Fruit fly (Drosophila melanogaster) whole organism, pupa: Measurements from ENCODE around the gene RpS10a.
A peak's percentile ranks its signal among the peaks of the same experiment; 100 is the strongest.

Experiments used
- CG10348 ChIP-seq: fragments of 200-800 bp; sonication (Bioruptor generic); IDR thresholded peaks from 2 replicates; pipeline ENCODE4 v1.3.6; 2022; ENCODE audit warnings: missing biosample characterization, missing genetic modification characterization
- CG12605 ChIP-seq: fragments of 200-800 bp; sonication (Bioruptor generic); IDR thresholded peaks from 2 replicates; pipeline ENCODE4 v1.3.6; 2022; ENCODE audit warnings: missing biosample characterization, missing genetic modification characterization
- CG13204 ChIP-seq: fragments of 200-800 bp; sonication (Bioruptor generic); optimal IDR thresholded peaks from 2 replicates; lab custom pipeline; 2018; ENCODE audit warnings: missing biosample characterization, mild to moderate bottlenecking, missing genetic modification characterization, moderate library complexity
- CG17806 ChIP-seq: fragments of 200-800 bp; sonication (Bioruptor generic); optimal IDR thresholded peaks from 2 replicates; lab custom pipeline; 2018; ENCODE audit warnings: missing biosample characterization, mild to moderate bottlenecking, missing genetic modification characterization, moderate library complexity
- CG32121 ChIP-seq: fragments of 200-800 bp; sonication (Bioruptor generic); IDR thresholded peaks from 2 replicates; pipeline ENCODE4 v1.3.6; 2022; ENCODE audit warnings: missing biosample characterization, missing genetic modification characterization
- CG34367 ChIP-seq: fragments of 200-800 bp; sonication (Bioruptor generic); optimal IDR thresholded peaks from 2 replicates; lab custom pipeline; 2018; ENCODE audit warnings: missing biosample characterization, mild to moderate bottlenecking, missing genetic modification characterization
- CG9948 ChIP-seq: fragments of 200-800 bp; sonication (Bioruptor generic); optimal IDR thresholded peaks from 2 replicates; lab custom pipeline; 2018; ENCODE audit warnings: missing biosample characterization, mild to moderate bottlenecking, missing genetic modification characterization, moderate library complexity
- D1 ChIP-seq: fragments of 200-800 bp; sonication (Bioruptor generic); optimal IDR thresholded peaks from 2 replicates; lab custom pipeline; 2018; ENCODE audit warnings: missing biosample characterization, mild to moderate bottlenecking, missing genetic modification characterization, moderate library complexity
- EcR ChIP-seq: fragments of 200-800 bp; sonication (Bioruptor generic); optimal IDR thresholded peaks from 3 replicates; lab custom pipeline; 2019; ENCODE audit warnings: missing biosample characterization, missing genetic modification characterization, mild to moderate bottlenecking, moderate library complexity, missing genetic modification reagents
- Pif1A ChIP-seq: fragments of 200-800 bp; sonication (Bioruptor generic); optimal IDR thresholded peaks from 3 replicates; lab custom pipeline; 2016; ENCODE audit warnings: missing biosample characterization, missing genetic modification characterization
- Snoo ChIP-seq: fragments of 200-800 bp; sonication (Bioruptor generic); optimal IDR thresholded peaks from 3 replicates; lab custom pipeline; 2017; ENCODE audit warnings: missing biosample characterization, mild to moderate bottlenecking, missing genetic modification characterization, inconsistent platforms
- gl ChIP-seq: fragments of 200-800 bp; sonication (Bioruptor generic); optimal IDR thresholded peaks from 2 replicates; lab custom pipeline; 2018; ENCODE audit warnings: missing biosample characterization, mild to moderate bottlenecking, missing genetic modification characterization

- TF ChIP-seq EcR (GFP tag; lab: Kevin White, UChicago), result no peak
- TF ChIP-seq gl, result no peak
- TF ChIP-seq CG13204 (GFP tag; lab: Kevin White, UChicago), result no peak
- TF ChIP-seq CG12605, result peak; percentile 93
- no peak for TF ChIP-seq Pif1A
- TF ChIP-seq CG10348, result no peak
- no peak for TF ChIP-seq Snoo (tag; lab: Kevin White, UChicago)
- TF ChIP-seq CG34367 (tag; lab: Kevin White, UChicago), result no peak
- TF ChIP-seq CG9948, result no peak
- TF ChIP-seq CG17806 (tag; lab: Kevin White, UChicago), result no peak
- TF ChIP-seq CG32121 (GFP tag; lab: Robert Waterston, UW), result no peak
- no peak for TF ChIP-seq D1 (tag; lab: Kevin White, UChicago)
Observed at dm6 chr3R:27662857-27663256, 10.3 kb downstream of the RpS10a start.
